Worm (Caenorhabditis elegans) whole organism, L2 larva: ENCODE measurements around the gene sre-50.

Experiments used
- C34F6.9 ChIP-seq: fragments of 150-350 bp; optimal IDR thresholded peaks from 2 replicates; lab custom pipeline; 2014; ENCODE audit warnings: missing biosample characterization, missing genetic modification characterization
- R02D3.7 ChIP-seq: fragments of 150-350 bp; optimal IDR thresholded peaks from 2 replicates; lab custom pipeline; 2014; ENCODE audit warnings: missing biosample characterization, missing genetic modification characterization
- ZK546.5 ChIP-seq: sonication (generic microtip); optimal IDR thresholded peaks from 2 replicates; lab custom pipeline; 2017; ENCODE audit warnings: missing biosample characterization, missing genetic modification characterization
- alr-1 ChIP-seq: fragments of 150-350 bp; optimal IDR thresholded peaks from 2 replicates; lab custom pipeline; 2014; ENCODE audit warnings: missing biosample characterization, missing genetic modification characterization
- aly-2 ChIP-seq: fragments of 150-350 bp; optimal IDR thresholded peaks from 2 replicates; lab custom pipeline; 2014; ENCODE audit warnings: missing biosample characterization, missing genetic modification characterization
- blmp-1 ChIP-seq: sonication (generic microtip); optimal IDR thresholded peaks from 2 replicates; lab custom pipeline; 2017; ENCODE audit warnings: missing genetic modification characterization, mild to moderate bottlenecking, missing compliant biosample characterization, antibody characterized with exemption, moderate library complexity; ENCODE audit not compliant: insufficient read depth
- ceh-16 ChIP-seq: fragments of 150-350 bp; optimal IDR thresholded peaks from 2 replicates; lab custom pipeline; 2014; ENCODE audit warnings: missing biosample characterization, missing genetic modification characterization
- elt-1 ChIP-seq: fragments of 150-350 bp; optimal IDR thresholded peaks from 2 replicates; lab custom pipeline; 2014; ENCODE audit warnings: missing biosample characterization, missing genetic modification characterization
- elt-3 ChIP-seq: sonication (generic microtip); optimal IDR thresholded peaks from 2 replicates; lab custom pipeline; 2017; ENCODE audit warnings: missing biosample characterization, missing genetic modification characterization
- fos-1 ChIP-seq: fragments of 150-350 bp; optimal IDR thresholded peaks from 2 replicates; lab custom pipeline; 2014; ENCODE audit warnings: missing biosample characterization, missing genetic modification characterization
- gmeb-1 ChIP-seq: fragments of 150-350 bp; optimal IDR thresholded peaks from 2 replicates; lab custom pipeline; 2014; ENCODE audit warnings: missing biosample characterization, missing genetic modification characterization
- lin-11 ChIP-seq: fragments of 150-350 bp; sonication (generic microtip); optimal IDR thresholded peaks from 2 replicates; lab custom pipeline; 2014; ENCODE audit warnings: missing biosample characterization, missing genetic modification characterization, inconsistent platforms, mixed read lengths
- lin-13 ChIP-seq: fragments of 150-350 bp; optimal IDR thresholded peaks from 2 replicates; lab custom pipeline; 2014; ENCODE audit warnings: missing biosample characterization, missing genetic modification reagents, missing genetic modification characterization
- lin-39 ChIP-seq: fragments of 150-350 bp; optimal IDR thresholded peaks from 2 replicates; lab custom pipeline; 2014; ENCODE audit warnings: missing biosample characterization, missing genetic modification reagents, missing genetic modification characterization
- lsy-2 ChIP-seq, 2 experiments: fragments of 150-350 bp in 1 of 2; sonication (generic microtip) in 1 of 2; optimal IDR thresholded peaks; 2 replicates each; lab custom pipeline; 2014 to 2017; ENCODE audit warnings: missing biosample characterization in 2 of 2, missing genetic modification characterization in 2 of 2
- mab-5 ChIP-seq: fragments of 150-350 bp; optimal IDR thresholded peaks from 2 replicates; lab custom pipeline; 2014; ENCODE audit warnings: missing biosample characterization, missing genetic modification characterization
- mdl-1 ChIP-seq, 2 experiments: fragments of 150-350 bp in 1 of 2; sonication (generic microtip) in 1 of 2; optimal IDR thresholded peaks; 2 replicates each; lab custom pipeline; 2017; ENCODE audit warnings: missing biosample characterization in 2 of 2, missing genetic modification characterization in 2 of 2
- nhr-11 ChIP-seq: fragments of 150-350 bp; optimal IDR thresholded peaks from 2 replicates; lab custom pipeline; 2014; ENCODE audit warnings: missing biosample characterization, missing genetic modification characterization
- nhr-12 ChIP-seq: fragments of 150-350 bp; optimal IDR thresholded peaks from 2 replicates; lab custom pipeline; 2014; ENCODE audit warnings: missing biosample characterization, missing genetic modification characterization
- nhr-129 ChIP-seq: fragments of 150-350 bp; optimal IDR thresholded peaks from 2 replicates; lab custom pipeline; 2014; ENCODE audit warnings: missing biosample characterization, missing genetic modification characterization
- nhr-21 ChIP-seq: fragments of 150-350 bp; optimal IDR thresholded peaks from 2 replicates; lab custom pipeline; 2014; ENCODE audit warnings: missing biosample characterization, missing genetic modification characterization
- nhr-23 ChIP-seq: fragments of 150-350 bp; optimal IDR thresholded peaks from 2 replicates; lab custom pipeline; 2014; ENCODE audit warnings: missing biosample characterization, missing genetic modification reagents, missing genetic modification characterization
- nhr-237 ChIP-seq: fragments of 150-350 bp; optimal IDR thresholded peaks from 2 replicates; lab custom pipeline; 2014; ENCODE audit warnings: missing biosample characterization, missing genetic modification characterization
- nhr-25 ChIP-seq: fragments of 150-350 bp; sonication (generic microtip); optimal IDR thresholded peaks from 3 replicates; lab custom pipeline; 2014; ENCODE audit warnings: missing biosample characterization, missing genetic modification characterization
- nhr-77 ChIP-seq: fragments of 150-350 bp; optimal IDR thresholded peaks from 2 replicates; lab custom pipeline; 2014; ENCODE audit warnings: missing biosample characterization, missing genetic modification characterization
- skn-1 ChIP-seq: sonication (generic microtip); optimal IDR thresholded peaks from 2 replicates; lab custom pipeline; 2017; ENCODE audit warnings: missing biosample characterization, missing genetic modification characterization
- sma-3 ChIP-seq: sonication (generic microtip); optimal IDR thresholded peaks from 2 replicates; lab custom pipeline; 2016; ENCODE audit warnings: missing genetic modification reagents, missing genetic modification characterization, missing compliant biosample characterization
- snpc-4 ChIP-seq: fragments of 150-350 bp; optimal IDR thresholded peaks from 2 replicates; lab custom pipeline; 2014; ENCODE audit warnings: missing biosample characterization, missing genetic modification characterization
- unc-39 ChIP-seq: fragments of 150-350 bp; optimal IDR thresholded peaks from 2 replicates; lab custom pipeline; 2014; ENCODE audit warnings: missing biosample characterization, missing genetic modification characterization
- unc-55 ChIP-seq: fragments of 150-350 bp; sonication (generic microtip); optimal IDR thresholded peaks from 3 replicates; lab custom pipeline; 2014; ENCODE audit warnings: missing biosample characterization, missing genetic modification reagents, missing genetic modification characterization
- unc-62 ChIP-seq: fragments of 150-350 bp; optimal IDR thresholded peaks from 2 replicates; lab custom pipeline; 2014; ENCODE audit warnings: missing biosample characterization, missing genetic modification reagents, missing genetic modification characterization
- zag-1 ChIP-seq: fragments of 150-350 bp; optimal IDR thresholded peaks from 2 replicates; lab custom pipeline; 2014; ENCODE audit warnings: missing biosample characterization, missing genetic modification characterization
- ztf-1 ChIP-seq: fragments of 200-800 bp; sonication (Bioruptor generic); conservative IDR thresholded peaks from 2 replicates; pipeline ENCODE4 v1.3.6; 2022; ENCODE audit warnings: missing genetic modification characterization, missing compliant biosample characterization
- ztf-4 ChIP-seq: fragments of 150-350 bp; optimal IDR thresholded peaks from 2 replicates; lab custom pipeline; 2014; ENCODE audit warnings: missing biosample characterization, missing genetic modification characterization

sre-50 gene

DNA sequence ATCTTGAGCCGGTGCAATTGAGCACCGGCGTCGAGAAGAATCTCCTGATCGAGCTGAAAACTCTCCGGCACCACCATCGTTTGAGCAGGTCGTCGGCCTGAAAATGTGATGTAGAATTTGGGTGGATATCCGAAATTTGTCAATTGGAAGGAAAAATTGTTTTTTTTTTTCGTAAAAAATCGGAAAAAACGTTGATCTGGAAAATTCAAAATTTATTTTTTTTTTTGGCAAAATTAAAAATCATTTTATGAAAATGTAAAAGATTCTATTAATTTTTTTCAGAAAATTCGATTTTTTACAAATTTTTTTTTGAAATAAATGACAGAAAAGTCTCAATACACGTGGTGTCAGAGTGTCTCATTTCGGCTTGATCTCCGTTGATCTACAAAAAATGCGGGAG is 37.2 kb upstream of the sre-50 start, which contains the start of gene tric-1B.1:
TSS of gene tric-1B.1 (minus strand) at position 101 of the 400 bp plus-strand sequence.
- TF ChIP-seq zag-1 (tag; lab: Kevin White, UChicago): no peak
- no peak for TF ChIP-seq ceh-16 (tag; lab: Kevin White, UChicago)
- TF ChIP-seq unc-39: no peak
- no peak for TF ChIP-seq nhr-21 (tag; lab: Kevin White, UChicago)
- TF ChIP-seq ZK546.5 (tag; lab: Kevin White, UChicago): no peak
- TF ChIP-seq sma-3: no peak
- TF ChIP-seq nhr-77 (tag; lab: Kevin White, UChicago): no peak
- no peak for TF ChIP-seq mdl-1 (tag; optimal IDR thresholded peaks at IDR 0.05; lab: Kevin White, UChicago)
- TF ChIP-seq unc-62: no peak
- no peak for TF ChIP-seq nhr-237 (tag; lab: Kevin White, UChicago)
- no peak for TF ChIP-seq nhr-12 (tag; lab: Kevin White, UChicago)
- TF ChIP-seq lin-13 (GFP tag; lab: Kevin White, UChicago): no peak
- no peak for TF ChIP-seq unc-55 (GFP tag; lab: Kevin White, UChicago)
- no peak for TF ChIP-seq ztf-1 (GFP tag; lab: Robert Waterston, UW)
- TF ChIP-seq, all 48 proteins: peak for 0

DNA sequence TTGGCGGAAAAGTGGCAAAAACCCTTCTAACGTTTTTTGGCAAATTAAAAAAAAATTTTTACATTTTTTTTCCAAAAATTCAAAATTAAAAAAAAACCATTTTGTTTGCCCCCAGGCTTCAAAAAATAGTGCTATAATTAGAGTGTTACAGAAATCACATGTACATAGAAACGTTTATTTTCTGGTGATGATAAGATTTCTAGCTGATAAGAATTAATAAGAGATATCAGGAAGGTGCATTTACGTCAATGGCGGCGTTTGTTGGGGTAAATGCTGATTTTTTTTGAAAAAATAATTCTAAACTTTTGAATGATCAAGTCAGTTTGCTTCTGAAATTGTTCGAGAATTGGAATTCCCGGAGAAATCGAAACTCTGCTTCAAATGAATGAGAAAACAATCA is 36.5 kb upstream of the sre-50 start:
- peak; percentile 37 for TF ChIP-seq fos-1 (tag; lab: Kevin White, UChicago)
- no peak for TF ChIP-seq elt-1
- TF ChIP-seq, all 48 proteins: peak for 1

DNA sequence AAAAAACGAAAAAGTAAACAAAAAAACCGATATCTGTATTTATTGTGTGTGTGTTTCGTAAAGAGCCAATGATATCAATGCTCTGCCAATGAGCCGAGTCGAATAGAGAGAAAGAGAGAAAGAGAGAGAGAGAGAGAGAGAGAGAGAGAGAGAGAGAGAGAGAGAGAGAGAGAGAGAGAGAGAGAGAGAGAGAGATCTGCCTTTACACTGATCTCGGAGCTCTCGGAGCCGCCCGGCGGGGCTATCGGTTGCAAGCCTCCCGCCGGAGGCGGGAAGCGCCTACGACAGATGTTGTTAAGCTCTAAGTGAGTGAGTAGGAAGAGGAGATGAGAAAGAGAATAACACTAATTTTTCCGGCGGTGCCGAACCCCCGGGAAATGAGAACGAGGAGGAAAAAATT is 34.5 kb upstream of the sre-50 start:
- TF ChIP-seq nhr-129 (tag; lab: Kevin White, UChicago) (peak; percentile 5), mab-5 (no peak), unc-62 (no peak), lsy-2 (tag; optimal IDR thresholded peaks at IDR 0.05; lab: Kevin White, UChicago) (peak in 1 of 2 experiments; percentile 45), C34F6.9 (peak; percentile 6), zag-1 (tag; lab: Kevin White, UChicago) (no peak)

- TF ChIP-seq nhr-25 (tag; lab: Kevin White, UChicago): no peak
Measured at ce11 chrII:12274944-12275343, 28.4 kb upstream of the sre-50 start, which contains the start of gene Y57A10A.27. Gene Y57A10A.27 (minus strand): TSS chrII:12275044.

DNA sequence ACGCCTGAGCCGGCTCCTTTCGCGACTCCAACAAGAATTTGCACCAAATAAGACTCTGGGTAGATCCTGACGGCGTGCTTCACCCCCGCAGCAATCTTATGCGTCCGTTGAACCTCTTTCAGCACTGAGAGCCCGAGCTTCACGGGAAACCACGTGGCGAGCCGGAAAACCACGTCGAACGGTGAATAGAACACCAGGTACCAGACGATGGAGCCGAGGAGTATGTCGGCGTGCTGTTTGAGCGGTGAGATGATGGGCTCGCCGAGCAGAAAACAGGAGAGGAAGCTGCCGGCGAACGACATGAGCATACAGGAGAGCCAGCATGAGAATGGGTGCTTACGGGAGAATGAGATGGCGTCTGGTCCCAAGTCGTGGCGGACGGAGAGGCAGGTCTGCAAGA is 24.7 kb upstream of the sre-50 start:
- no peak for TF ChIP-seq fos-1 (tag; lab: Kevin White, UChicago)
- TF ChIP-seq snpc-4 (tag; lab: Kevin White, UChicago): no peak
- TF ChIP-seq nhr-23 (tag; lab: Kevin White, UChicago): no peak
- TF ChIP-seq gmeb-1 (tag; lab: Kevin White, UChicago): no peak
- no peak for TF ChIP-seq elt-3 (tag; lab: Kevin White, UChicago)
- TF ChIP-seq aly-2 (tag; lab: Kevin White, UChicago): no peak
- TF ChIP-seq, all 48 proteins: peak for 0

- no peak for TF ChIP-seq aly-2 (tag; lab: Kevin White, UChicago)
- peak; percentile 21 for TF ChIP-seq C34F6.9
- TF ChIP-seq unc-55 (GFP tag; lab: Kevin White, UChicago): peak; percentile 28
- peak in 1 of 2 experiments; percentile 10 for TF ChIP-seq lsy-2 (tag; optimal IDR thresholded peaks at IDR 0.05; lab: Kevin White, UChicago)
- TF ChIP-seq lin-11: no peak
Measured at ce11 chrII:12279259-12279658, 24.1 kb upstream of the sre-50 start, which contains the start of the genes tric-1B.2 and Y57A10A.29. Gene tric-1B.2 (minus strand): TSS chrII:12279387. Gene Y57A10A.29 (plus strand): TSS chrII:12279561.

- no peak for TF ChIP-seq nhr-12 (tag; lab: Kevin White, UChicago)
- TF ChIP-seq nhr-77 (tag; lab: Kevin White, UChicago): no peak
- TF ChIP-seq unc-62: no peak
- TF ChIP-seq skn-1 (tag; lab: Kevin White, UChicago): no peak
- TF ChIP-seq lin-39: no peak
- TF ChIP-seq mdl-1 (tag; optimal IDR thresholded peaks at IDR 0.05; lab: Kevin White, UChicago): no peak
- no peak for TF ChIP-seq C34F6.9
- no peak for TF ChIP-seq R02D3.7
- TF ChIP-seq blmp-1: no peak
- TF ChIP-seq ceh-16 (tag; lab: Kevin White, UChicago): no peak
- no peak for TF ChIP-seq ztf-4 (tag; lab: Kevin White, UChicago)
- TF ChIP-seq elt-3 (tag; lab: Kevin White, UChicago): no peak
- TF ChIP-seq alr-1 (tag; lab: Kevin White, UChicago): no peak
- no peak for TF ChIP-seq nhr-11 (tag; lab: Kevin White, UChicago)
- TF ChIP-seq ztf-1 (GFP tag; lab: Robert Waterston, UW): no peak
Measured at ce11 chrII:12280360-12280759, 23.0 kb upstream of the sre-50 start, which contains the start of gene ife-5. Gene ife-5 (plus strand): TSS chrII:12280660.
